Worm (Caenorhabditis elegans) whole organism, late embryonic: ENCODE measurements around the gene srz-102.

Experiments
- ceh-6 ChIP-seq: fragments of 200-800 bp; sonication (Bioruptor generic); optimal IDR thresholded peaks from 2 replicates; lab custom pipeline; 2018; ENCODE audit warnings: mild to moderate bottlenecking, missing genetic modification characterization, missing compliant biosample characterization
- ceh-9 ChIP-seq: sonication (generic microtip); optimal IDR thresholded peaks from 2 replicates; lab custom pipeline; 2016; ENCODE audit warnings: mild to moderate bottlenecking, missing genetic modification characterization, inconsistent platforms, missing compliant biosample characterization

ce11 chrV:16638204-16638603 is 49.1 kb upstream of the srz-102 start, which contains the start of gene srw-76:
- TF ChIP-seq ceh-9 (tag; lab: Kevin White, UChicago): no peak
- no peak for TF ChIP-seq ceh-6 (GFP tag; lab: Kevin White, UChicago)
